Worm (Caenorhabditis elegans) whole organism, L4 larva: ENCODE measurements around the gene F15D4.2.

Experiments
- cey-2 ChIP-seq: sonication (generic microtip); optimal IDR thresholded peaks from 3 replicates; lab custom pipeline; 2017; ENCODE audit warnings: missing genetic modification characterization, mild to moderate bottlenecking, missing compliant biosample characterization, antibody characterized with exemption, borderline replicate concordance; ENCODE audit not compliant: insufficient read depth
- daf-12 ChIP-seq: fragments of 150-350 bp; optimal IDR thresholded peaks from 2 replicates; lab custom pipeline; 2014; ENCODE audit warnings: missing biosample characterization, missing genetic modification reagents, missing genetic modification characterization
- dmd-9 ChIP-seq: fragments of 200-800 bp; sonication (Bioruptor generic); IDR thresholded peaks from 2 replicates; pipeline ENCODE4 v1.3.6; 2022; ENCODE audit warnings: missing genetic modification reagents, missing genetic modification characterization, missing compliant biosample characterization
- nhr-11 ChIP-seq: fragments of 150-350 bp; optimal IDR thresholded peaks from 2 replicates; lab custom pipeline; 2014; ENCODE audit warnings: missing biosample characterization, missing genetic modification characterization
- snpc-4 ChIP-seq: fragments of 150-350 bp; optimal IDR thresholded peaks from 2 replicates; lab custom pipeline; 2014; ENCODE audit warnings: missing biosample characterization, missing genetic modification characterization

ce11 chrII:13248886-13249285 is 33.0 kb downstream of the F15D4.2 start, which contains the start of gene F15D4.6:
- no peak for TF ChIP-seq snpc-4 (tag; lab: Kevin White, UChicago)
- TF ChIP-seq daf-12 = no peak
- TF ChIP-seq nhr-11 (tag; lab: Kevin White, UChicago) = no peak
- no peak for TF ChIP-seq dmd-9 (GFP tag; lab: Robert Waterston, UW)
- TF ChIP-seq cey-2 (tag; lab: Kevin White, UChicago) = no peak
